Fruit fly (Drosophila melanogaster) S2 (cell line): ENCODE measurements around the gene Grx5.

Experiments
- CG8478 ChIP-seq: fragments of >200 bp; optimal IDR thresholded peaks from 2 replicates; lab custom pipeline; 2018
- CTCF ChIP-seq, 2 experiments: fragments of >200 bp; optimal IDR thresholded peaks; 2 replicates each; lab custom pipeline; 2018

DNA sequence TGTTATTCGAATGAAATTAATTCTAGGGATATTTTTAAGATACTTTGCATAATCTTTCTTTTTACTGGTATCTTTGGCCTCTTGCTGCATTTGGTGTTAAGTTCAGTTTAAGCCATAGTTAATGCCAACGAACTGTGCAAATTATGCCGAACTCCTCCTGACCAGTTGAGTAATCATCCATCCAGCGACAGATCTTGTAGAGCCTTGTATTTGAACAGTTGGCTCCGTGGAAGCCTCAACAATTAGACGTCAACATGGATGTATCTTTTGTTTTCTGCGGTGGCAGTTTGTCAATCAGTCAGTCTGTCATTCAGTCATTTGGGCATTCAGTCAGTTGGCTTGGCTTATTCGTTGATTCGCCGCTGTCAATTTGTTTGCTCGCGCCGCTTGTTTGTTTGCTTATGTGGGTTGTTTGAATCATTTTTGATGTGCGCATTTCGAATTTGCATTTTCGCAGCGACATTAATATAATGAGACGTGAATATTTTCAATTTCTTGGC is 35.3 kb downstream of the Grx5 start:
- TF ChIP-seq CG8478 (lab: Kevin White, UChicago) (no peak), CTCF (optimal IDR thresholded peaks at IDR 0.05; lab: Kevin White, UChicago) (no peak)
